Worm (Caenorhabditis elegans) whole organism, late embryonic: ENCODE results near the gene K09B11.5.
A peak's percentile ranks its signal among the peaks of the same experiment; 100 is the strongest.

Source experiments
- C38D4.7 ChIP-seq: fragments of 200-800 bp; sonication (Bioruptor generic); optimal IDR thresholded peaks from 2 replicates; lab custom pipeline; 2018; ENCODE audit warnings: mild to moderate bottlenecking, missing genetic modification characterization, moderate library complexity, missing compliant biosample characterization
- Y22D7AL.16 ChIP-seq: sonication (generic microtip); optimal IDR thresholded peaks from 2 replicates; lab custom pipeline; 2016; ENCODE audit warnings: missing genetic modification characterization, missing compliant biosample characterization
- ceh-14 ChIP-seq: sonication (generic microtip); optimal IDR thresholded peaks from 2 replicates; lab custom pipeline; 2016; ENCODE audit warnings: missing genotype, missing genetic modification characterization, missing compliant biosample characterization
- ceh-18 ChIP-seq: sonication (generic microtip); optimal IDR thresholded peaks from 2 replicates; lab custom pipeline; 2016; ENCODE audit warnings: missing genetic modification characterization, missing compliant biosample characterization
- ceh-19 ChIP-seq: fragments of 200-800 bp; sonication (Bioruptor generic); optimal IDR thresholded peaks from 2 replicates; lab custom pipeline; 2018; ENCODE audit warnings: mild to moderate bottlenecking, missing genetic modification characterization, missing compliant biosample characterization
- ceh-22 ChIP-seq: sonication (generic microtip); optimal IDR thresholded peaks from 2 replicates; lab custom pipeline; 2017; ENCODE audit warnings: missing biosample characterization, missing genetic modification characterization
- ceh-24 ChIP-seq: sonication (generic microtip); optimal IDR thresholded peaks from 2 replicates; lab custom pipeline; 2016; ENCODE audit warnings: mild to moderate bottlenecking, missing genetic modification characterization, missing compliant biosample characterization
- ceh-48 ChIP-seq: sonication (generic microtip); optimal IDR thresholded peaks from 2 replicates; lab custom pipeline; 2016; ENCODE audit warnings: missing genetic modification characterization, inconsistent platforms, missing compliant biosample characterization
- ceh-6 ChIP-seq: fragments of 200-800 bp; sonication (Bioruptor generic); optimal IDR thresholded peaks from 2 replicates; lab custom pipeline; 2018; ENCODE audit warnings: mild to moderate bottlenecking, missing genetic modification characterization, missing compliant biosample characterization
- ceh-9 ChIP-seq: sonication (generic microtip); optimal IDR thresholded peaks from 2 replicates; lab custom pipeline; 2016; ENCODE audit warnings: mild to moderate bottlenecking, missing genetic modification characterization, inconsistent platforms, missing compliant biosample characterization
- che-1 ChIP-seq: sonication (generic microtip); optimal IDR thresholded peaks from 2 replicates; lab custom pipeline; 2016; ENCODE audit warnings: mild to moderate bottlenecking, missing genetic modification characterization, missing compliant biosample characterization
- dmd-4 ChIP-seq: sonication (generic microtip); optimal IDR thresholded peaks from 2 replicates; lab custom pipeline; 2016; ENCODE audit warnings: borderline replicate concordance, missing genetic modification characterization, missing compliant biosample characterization
- dve-1 ChIP-seq: sonication (generic microtip); optimal IDR thresholded peaks from 2 replicates; lab custom pipeline; 2017; ENCODE audit warnings: antibody characterized with exemption, mild to moderate bottlenecking, missing genetic modification characterization, missing compliant biosample characterization
- elt-2 ChIP-seq: sonication (generic microtip); optimal IDR thresholded peaks from 2 replicates; lab custom pipeline; 2016; ENCODE audit warnings: missing genetic modification reagents, missing genetic modification characterization, missing compliant biosample characterization
- elt-4 ChIP-seq: sonication (generic microtip); optimal IDR thresholded peaks from 2 replicates; lab custom pipeline; 2016; ENCODE audit warnings: missing genetic modification characterization, missing compliant biosample characterization
- fax-1 ChIP-seq: sonication (generic microtip); optimal IDR thresholded peaks from 2 replicates; lab custom pipeline; 2016; ENCODE audit warnings: missing genotype, missing genetic modification characterization, missing compliant biosample characterization
- fkh-10 ChIP-seq: fragments of 150-350 bp; optimal IDR thresholded peaks from 2 replicates; lab custom pipeline; 2014; ENCODE audit warnings: missing biosample characterization, missing genetic modification reagents, missing genetic modification characterization
- hlh-30 ChIP-seq: sonication (generic microtip); optimal IDR thresholded peaks from 2 replicates; lab custom pipeline; 2017; ENCODE audit warnings: antibody characterized with exemption, missing genetic modification characterization, missing compliant biosample characterization; ENCODE audit not compliant: insufficient read depth
- lim-6 ChIP-seq: sonication (generic microtip); optimal IDR thresholded peaks from 2 replicates; lab custom pipeline; 2016; ENCODE audit warnings: missing genetic modification characterization, missing compliant biosample characterization
- lin-11 ChIP-seq: fragments of 200-800 bp; sonication (Bioruptor generic); optimal IDR thresholded peaks from 2 replicates; lab custom pipeline; 2018; ENCODE audit warnings: mild to moderate bottlenecking, missing genetic modification characterization, missing compliant biosample characterization
- mec-3 ChIP-seq: sonication (generic microtip); optimal IDR thresholded peaks from 2 replicates; lab custom pipeline; 2016; ENCODE audit warnings: borderline replicate concordance, missing genetic modification characterization, missing compliant biosample characterization
- nhr-11 ChIP-seq: fragments of 150-350 bp; optimal IDR thresholded peaks from 2 replicates; lab custom pipeline; 2014; ENCODE audit warnings: missing biosample characterization, missing genetic modification characterization
- nhr-232 ChIP-seq: sonication (generic microtip); optimal IDR thresholded peaks from 2 replicates; lab custom pipeline; 2016; ENCODE audit warnings: missing genetic modification characterization, missing compliant biosample characterization
- npax-4 ChIP-seq: sonication (generic microtip); optimal IDR thresholded peaks from 2 replicates; lab custom pipeline; 2016; ENCODE audit warnings: missing genetic modification characterization, missing compliant biosample characterization
- pag-3 ChIP-seq: sonication (generic microtip); optimal IDR thresholded peaks from 2 replicates; lab custom pipeline; 2016; ENCODE audit warnings: missing compliant biosample characterization, missing genetic modification characterization, borderline replicate concordance
- pax-1 ChIP-seq: fragments of 150-350 bp; optimal IDR thresholded peaks from 2 replicates; lab custom pipeline; 2014; ENCODE audit warnings: missing biosample characterization, missing genetic modification characterization
- pha-4 ChIP-seq: fragments of 150-350 bp; optimal IDR thresholded peaks from 2 replicates; lab custom pipeline; 2018; ENCODE audit warnings: missing biosample characterization, missing genetic modification reagents, missing genetic modification characterization
- ref-2 ChIP-seq: sonication (generic microtip); optimal IDR thresholded peaks from 2 replicates; lab custom pipeline; 2016; ENCODE audit warnings: missing genetic modification characterization, missing compliant biosample characterization
- rnt-1 ChIP-seq: sonication (generic microtip); optimal IDR thresholded peaks from 2 replicates; lab custom pipeline; 2016; ENCODE audit warnings: missing genetic modification characterization, missing compliant biosample characterization
- sdc-2 ChIP-seq: sonication (generic microtip); optimal IDR thresholded peaks from 2 replicates; lab custom pipeline; 2016; ENCODE audit warnings: missing genotype, missing genetic modification characterization, missing compliant biosample characterization
- tbx-2 ChIP-seq: sonication (generic microtip); optimal IDR thresholded peaks from 2 replicates; lab custom pipeline; 2016; ENCODE audit warnings: missing genetic modification characterization, missing compliant biosample characterization
- tbx-7 ChIP-seq: sonication (generic microtip); optimal IDR thresholded peaks from 2 replicates; lab custom pipeline; 2016; ENCODE audit warnings: missing genotype, missing genetic modification characterization, missing compliant biosample characterization
- ttx-3 ChIP-seq: sonication (generic microtip); optimal IDR thresholded peaks from 2 replicates; lab custom pipeline; 2016; ENCODE audit warnings: missing genetic modification reagents, missing genetic modification characterization, missing compliant biosample characterization
- unc-3 ChIP-seq, 2 experiments: fragments of 200-800 bp in 1 of 2; sonication (Bioruptor generic) in 1 of 2; sonication (generic microtip) in 1 of 2; conservative IDR thresholded peaks in 1 of 2; optimal IDR thresholded peaks in 1 of 2; 2 replicates each; pipeline versions ENCODE4 v1.3.6 to Lab custom; 2016 to 2022; ENCODE audit warnings: missing compliant biosample characterization in 2 of 2, missing genetic modification characterization in 2 of 2, missing genetic modification reagents in 1 of 2
- unc-42 ChIP-seq: sonication (generic microtip); optimal IDR thresholded peaks from 2 replicates; lab custom pipeline; 2016; ENCODE audit warnings: missing genotype, missing genetic modification characterization, missing compliant biosample characterization
- unc-55 ChIP-seq: sonication (generic microtip); optimal IDR thresholded peaks from 2 replicates; lab custom pipeline; 2017; ENCODE audit warnings: missing biosample characterization, missing genetic modification reagents, missing genetic modification characterization
- unc-86 ChIP-seq: sonication (generic microtip); optimal IDR thresholded peaks from 2 replicates; lab custom pipeline; 2016; ENCODE audit warnings: missing genetic modification characterization, missing compliant biosample characterization
- ztf-16 ChIP-seq: sonication (generic microtip); optimal IDR thresholded peaks from 2 replicates; lab custom pipeline; 2017; ENCODE audit warnings: missing genetic modification characterization, missing compliant biosample characterization

K09B11.5 gene

DNA sequence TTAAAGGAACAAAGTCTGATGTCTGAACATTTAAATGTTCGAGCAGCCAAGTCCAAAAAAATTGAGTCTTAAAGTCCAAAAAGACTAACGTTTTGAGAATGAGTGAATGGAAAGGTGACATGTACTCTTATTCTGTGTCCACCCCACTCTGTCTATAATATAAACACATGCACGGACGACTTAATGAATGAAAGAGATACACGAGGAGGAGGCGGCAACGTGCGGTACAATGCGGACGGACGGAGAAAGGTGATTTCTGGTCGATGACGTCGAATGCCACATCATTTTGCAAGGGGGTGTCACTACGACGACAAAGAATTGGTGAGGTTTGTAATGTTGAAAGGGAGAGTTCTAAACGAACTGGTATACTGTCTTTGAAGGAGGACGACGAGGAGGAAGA is 39.1 kb downstream of the K09B11.5 start:
- TF ChIP-seq unc-42 (tag; lab: Kevin White, UChicago) (no peak), unc-55 (GFP tag; lab: Kevin White, UChicago) (peak; percentile 17)
- TF ChIP-seq, all 69 proteins: peak for 1

DNA sequence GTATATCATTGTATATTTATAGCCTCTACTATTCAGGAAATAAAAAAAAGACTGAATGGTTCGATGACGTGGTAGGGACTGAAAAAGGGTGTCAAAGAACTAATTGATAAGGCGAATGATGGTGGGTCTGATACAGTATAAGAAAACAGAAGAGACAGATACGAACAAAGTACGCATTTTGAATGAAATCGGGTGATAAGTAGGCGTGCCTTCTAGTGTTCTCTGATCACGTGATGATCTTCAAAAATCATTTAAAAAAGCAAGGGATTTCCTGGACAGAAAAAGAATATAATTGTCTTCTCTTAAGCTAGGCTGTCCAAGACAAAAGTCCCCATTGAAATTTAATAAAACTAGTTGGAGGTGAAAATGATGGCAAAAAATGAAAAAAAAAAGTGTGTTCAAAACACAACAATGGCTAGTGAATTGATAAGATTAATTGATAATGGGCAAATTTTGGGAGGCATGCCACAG is 40.5 kb downstream of the K09B11.5 start:
- TF ChIP-seq pax-1 (tag; lab: Kevin White, UChicago) (no peak), dve-1 (tag; lab: Kevin White, UChicago) (peak; percentile 22), hlh-30 (tag; lab: Kevin White, UChicago) (peak; percentile 3), sdc-2 (tag; lab: Kevin White, UChicago) (no peak), elt-2 (tag; lab: Kevin White, UChicago) (peak; percentile 58), ceh-6 (GFP tag; lab: Kevin White, UChicago) (no peak)

DNA sequence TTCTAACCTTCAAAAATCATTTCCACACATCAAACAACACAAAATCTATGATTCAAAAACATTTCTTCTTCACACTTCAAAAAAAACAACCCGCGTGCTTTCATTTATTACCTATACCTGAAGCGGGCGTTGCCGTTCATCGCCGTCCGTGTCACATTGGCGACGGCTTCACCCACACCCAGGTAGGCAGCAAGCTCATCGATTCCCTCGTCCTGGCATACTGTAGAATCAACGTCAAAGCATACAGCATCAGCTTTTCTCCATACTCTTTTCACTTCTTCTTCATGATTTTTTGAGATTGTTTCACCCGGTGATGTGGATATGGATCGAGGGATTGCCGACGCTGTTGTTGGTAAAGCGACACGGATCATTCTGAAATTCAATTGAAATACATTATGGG is 41.6 kb downstream of the K09B11.5 start:
- TF ChIP-seq ref-2 (tag; lab: Kevin White, UChicago) (no peak), lim-6 (tag; lab: Kevin White, UChicago) (no peak), pag-3 (tag; lab: Kevin White, UChicago) (no peak), ceh-22 (no peak), mec-3 (no peak), ttx-3 (tag; lab: Kevin White, UChicago) (no peak), nhr-232 (tag; lab: Kevin White, UChicago) (no peak), tbx-2 (no peak), dmd-4 (no peak), che-1 (tag; lab: Kevin White, UChicago) (no peak), fax-1 (tag; lab: Kevin White, UChicago) (no peak), ceh-14 (tag; lab: Kevin White, UChicago) (no peak), C38D4.7 (no peak), rnt-1 (tag; lab: Kevin White, UChicago) (no peak), elt-2 (tag; lab: Kevin White, UChicago) (no peak), ceh-24 (tag; lab: Kevin White, UChicago) (no peak), npax-4 (tag; lab: Kevin White, UChicago) (no peak), nhr-11 (tag; lab: Kevin White, UChicago) (no peak)

DNA sequence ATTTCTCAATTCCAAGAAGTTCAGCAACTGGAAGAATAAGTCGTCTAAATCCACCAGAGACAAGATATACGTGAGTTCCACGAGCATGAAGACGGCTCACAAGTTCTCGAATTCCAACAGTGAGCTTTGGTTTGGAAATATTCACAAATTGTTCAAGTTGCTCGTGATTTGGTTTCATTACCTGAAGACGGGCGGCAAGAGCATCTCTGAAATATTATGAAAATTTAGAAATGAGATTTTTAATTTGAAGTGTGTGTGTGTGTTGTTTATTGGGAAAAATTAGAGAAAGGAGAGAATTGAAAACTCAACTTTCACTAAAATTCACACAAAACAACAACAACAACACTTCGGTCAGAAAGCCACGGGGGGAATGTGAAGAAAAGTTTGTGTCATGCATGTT is 43.0 kb downstream of the K09B11.5 start:
- no peak for TF ChIP-seq elt-4 (tag; lab: Kevin White, UChicago)
- TF ChIP-seq ceh-18 (tag; lab: Kevin White, UChicago): no peak
- no peak for TF ChIP-seq tbx-2
- TF ChIP-seq ztf-16 (tag; lab: Kevin White, UChicago): no peak
- no peak for TF ChIP-seq tbx-7 (tag; lab: Kevin White, UChicago)
- TF ChIP-seq lin-11 (tag; lab: Kevin White, UChicago): no peak
- TF ChIP-seq ceh-48 (tag; lab: Kevin White, UChicago): no peak
- no peak for TF ChIP-seq pha-4 (tag; lab: Kevin White, UChicago)
- no peak for TF ChIP-seq unc-86
- TF ChIP-seq nhr-232 (tag; lab: Kevin White, UChicago): no peak
- no peak for TF ChIP-seq pag-3 (tag; lab: Kevin White, UChicago)
- no peak for TF ChIP-seq ceh-9 (tag; lab: Kevin White, UChicago)
- no peak for TF ChIP-seq Y22D7AL.16
- no peak for TF ChIP-seq ceh-19 (GFP tag; lab: Kevin White, UChicago)

DNA sequence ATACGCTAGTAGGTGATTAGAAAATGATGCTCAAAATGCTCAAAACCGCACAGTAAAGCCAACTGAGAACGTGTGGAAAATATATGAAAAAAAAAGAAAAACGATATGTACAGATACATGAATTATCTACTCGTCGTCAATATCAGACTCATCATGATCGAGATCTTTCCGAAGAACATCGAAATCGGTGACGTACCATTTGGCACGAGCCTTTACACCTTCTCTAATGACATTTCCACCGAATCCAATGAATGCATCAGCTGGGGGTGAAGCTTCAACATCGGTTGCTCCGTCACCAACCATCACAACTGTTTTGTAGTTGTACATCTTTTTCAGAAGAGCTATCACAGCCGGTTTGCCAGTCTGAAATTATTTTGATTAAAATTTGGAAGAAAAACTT is 44.6 kb downstream of the K09B11.5 start:
- TF ChIP-seq unc-3 (GFP tag; conservative IDR thresholded peaks at IDR 0.05; lab: Robert Waterston, UW) (no peak), unc-3 (tag; optimal IDR thresholded peaks at IDR 0.05; lab: Kevin White, UChicago) (no peak), pax-1 (tag; lab: Kevin White, UChicago) (no peak), fkh-10 (GFP tag; lab: Kevin White, UChicago) (no peak), ztf-16 (tag; lab: Kevin White, UChicago) (no peak)
